Worm (Caenorhabditis elegans) whole organism, late embryonic: ENCODE measurements around the gene F09E10.1.

Experiments
- C08G9.2 ChIP-seq: sonication (generic microtip); optimal IDR thresholded peaks from 2 replicates; lab custom pipeline; 2016; ENCODE audit warnings: mild to moderate bottlenecking, missing genetic modification characterization, moderate library complexity, missing compliant biosample characterization
- C38D4.7 ChIP-seq: fragments of 200-800 bp; sonication (Bioruptor generic); optimal IDR thresholded peaks from 2 replicates; lab custom pipeline; 2018; ENCODE audit warnings: mild to moderate bottlenecking, missing genetic modification characterization, moderate library complexity, missing compliant biosample characterization
- F13H6.1 ChIP-seq: sonication (generic microtip); optimal IDR thresholded peaks from 2 replicates; lab custom pipeline; 2016; ENCODE audit warnings: missing genetic modification characterization, missing compliant biosample characterization
- K02D7.2 ChIP-seq: sonication (generic microtip); optimal IDR thresholded peaks from 2 replicates; lab custom pipeline; 2017; ENCODE audit warnings: mild to moderate bottlenecking, missing genetic modification characterization, missing compliant biosample characterization
- K09A11.1 ChIP-seq: sonication (generic microtip); optimal IDR thresholded peaks from 2 replicates; lab custom pipeline; 2017; ENCODE audit warnings: antibody characterized with exemption, mild to moderate bottlenecking, missing genetic modification characterization, missing compliant biosample characterization; ENCODE audit not compliant: insufficient read depth
- Y22D7AL.16 ChIP-seq: sonication (generic microtip); optimal IDR thresholded peaks from 2 replicates; lab custom pipeline; 2016; ENCODE audit warnings: missing genetic modification characterization, missing compliant biosample characterization
- ama-1 ChIP-seq: fragments of 150-350 bp; optimal IDR thresholded peaks from 2 replicates; lab custom pipeline; 2014
- ceh-19 ChIP-seq: fragments of 200-800 bp; sonication (Bioruptor generic); optimal IDR thresholded peaks from 2 replicates; lab custom pipeline; 2018; ENCODE audit warnings: mild to moderate bottlenecking, missing genetic modification characterization, missing compliant biosample characterization
- ceh-22 ChIP-seq: sonication (generic microtip); optimal IDR thresholded peaks from 2 replicates; lab custom pipeline; 2017; ENCODE audit warnings: missing biosample characterization, missing genetic modification characterization
- ceh-30 ChIP-seq: fragments of 150-350 bp; optimal IDR thresholded peaks from 2 replicates; lab custom pipeline; 2014; ENCODE audit warnings: missing biosample characterization, missing genetic modification characterization
- ceh-31 ChIP-seq: sonication (generic microtip); optimal IDR thresholded peaks from 2 replicates; lab custom pipeline; 2016; ENCODE audit warnings: missing genetic modification characterization, missing compliant biosample characterization
- ceh-34 ChIP-seq: sonication (generic microtip); optimal IDR thresholded peaks from 2 replicates; lab custom pipeline; 2016; ENCODE audit warnings: mild to moderate bottlenecking, missing genetic modification characterization, missing compliant biosample characterization
- ceh-45 ChIP-seq: fragments of 200-800 bp; sonication (Bioruptor generic); IDR thresholded peaks from 2 replicates; pipeline ENCODE4 v1.3.6; 2022; ENCODE audit warnings: missing genetic modification reagents, missing genetic modification characterization, missing compliant biosample characterization
- ceh-48 ChIP-seq: sonication (generic microtip); optimal IDR thresholded peaks from 2 replicates; lab custom pipeline; 2016; ENCODE audit warnings: missing genetic modification characterization, inconsistent platforms, missing compliant biosample characterization
- ceh-9 ChIP-seq: sonication (generic microtip); optimal IDR thresholded peaks from 2 replicates; lab custom pipeline; 2016; ENCODE audit warnings: mild to moderate bottlenecking, missing genetic modification characterization, inconsistent platforms, missing compliant biosample characterization
- che-1 ChIP-seq: sonication (generic microtip); optimal IDR thresholded peaks from 2 replicates; lab custom pipeline; 2016; ENCODE audit warnings: mild to moderate bottlenecking, missing genetic modification characterization, missing compliant biosample characterization
- dve-1 ChIP-seq: sonication (generic microtip); optimal IDR thresholded peaks from 2 replicates; lab custom pipeline; 2017; ENCODE audit warnings: antibody characterized with exemption, mild to moderate bottlenecking, missing genetic modification characterization, missing compliant biosample characterization
- elt-2 ChIP-seq: sonication (generic microtip); optimal IDR thresholded peaks from 2 replicates; lab custom pipeline; 2016; ENCODE audit warnings: missing genetic modification reagents, missing genetic modification characterization, missing compliant biosample characterization
- elt-4 ChIP-seq: sonication (generic microtip); optimal IDR thresholded peaks from 2 replicates; lab custom pipeline; 2016; ENCODE audit warnings: missing genetic modification characterization, missing compliant biosample characterization
- ets-4 ChIP-seq: sonication (generic microtip); optimal IDR thresholded peaks from 2 replicates; lab custom pipeline; 2016; ENCODE audit warnings: missing genetic modification characterization, missing compliant biosample characterization
- fkh-6 ChIP-seq: sonication (generic microtip); optimal IDR thresholded peaks from 2 replicates; lab custom pipeline; 2016; ENCODE audit warnings: missing genetic modification characterization, missing compliant biosample characterization
- gmeb-2 ChIP-seq: sonication (generic microtip); optimal IDR thresholded peaks from 2 replicates; lab custom pipeline; 2016; ENCODE audit warnings: missing genetic modification characterization, inconsistent platforms, missing compliant biosample characterization
- hlh-13 ChIP-seq: fragments of 200-800 bp; sonication (Bioruptor generic); optimal IDR thresholded peaks from 2 replicates; lab custom pipeline; 2018; ENCODE audit warnings: mild to moderate bottlenecking, missing genetic modification characterization, missing compliant biosample characterization
- hlh-15 ChIP-seq: sonication (generic microtip); optimal IDR thresholded peaks from 2 replicates; lab custom pipeline; 2016; ENCODE audit warnings: missing genetic modification characterization, missing compliant biosample characterization
- hlh-30 ChIP-seq: sonication (generic microtip); optimal IDR thresholded peaks from 2 replicates; lab custom pipeline; 2017; ENCODE audit warnings: antibody characterized with exemption, missing genetic modification characterization, missing compliant biosample characterization; ENCODE audit not compliant: insufficient read depth
- hlh-8 ChIP-seq: sonication (generic microtip); optimal IDR thresholded peaks from 2 replicates; lab custom pipeline; 2016; ENCODE audit warnings: missing genotype, missing genetic modification characterization, missing compliant biosample characterization
- madf-2 ChIP-seq: sonication (generic microtip); optimal IDR thresholded peaks from 2 replicates; lab custom pipeline; 2017; ENCODE audit warnings: missing genetic modification characterization, missing compliant biosample characterization
- nfya-1 ChIP-seq: sonication (generic microtip); optimal IDR thresholded peaks from 2 replicates; lab custom pipeline; 2017; ENCODE audit warnings: missing genetic modification characterization, mild to moderate bottlenecking, missing compliant biosample characterization, antibody characterized with exemption, moderate library complexity
- nhr-232 ChIP-seq: sonication (generic microtip); optimal IDR thresholded peaks from 2 replicates; lab custom pipeline; 2016; ENCODE audit warnings: missing genetic modification characterization, missing compliant biosample characterization
- npax-4 ChIP-seq: sonication (generic microtip); optimal IDR thresholded peaks from 2 replicates; lab custom pipeline; 2016; ENCODE audit warnings: missing genetic modification characterization, missing compliant biosample characterization
- pag-3 ChIP-seq: sonication (generic microtip); optimal IDR thresholded peaks from 2 replicates; lab custom pipeline; 2016; ENCODE audit warnings: missing compliant biosample characterization, missing genetic modification characterization, borderline replicate concordance
- pat-9 ChIP-seq: fragments of 200-800 bp; sonication (Bioruptor generic); optimal IDR thresholded peaks from 2 replicates; lab custom pipeline; 2018; ENCODE audit warnings: mild to moderate bottlenecking, missing genetic modification characterization, moderate library complexity, missing compliant biosample characterization
- pax-1 ChIP-seq: fragments of 150-350 bp; optimal IDR thresholded peaks from 2 replicates; lab custom pipeline; 2014; ENCODE audit warnings: missing biosample characterization, missing genetic modification characterization
- pha-2 ChIP-seq: sonication (generic microtip); optimal IDR thresholded peaks from 2 replicates; lab custom pipeline; 2017; ENCODE audit warnings: mild to moderate bottlenecking, missing genetic modification characterization, missing compliant biosample characterization
- pqm-1 ChIP-seq: sonication (generic microtip); optimal IDR thresholded peaks from 2 replicates; lab custom pipeline; 2016; ENCODE audit warnings: missing genetic modification characterization, missing compliant biosample characterization
- pros-1 ChIP-seq: fragments of 150-350 bp; optimal IDR thresholded peaks from 2 replicates; lab custom pipeline; 2014; ENCODE audit warnings: missing biosample characterization, missing genetic modification reagents, missing genetic modification characterization
- ref-2 ChIP-seq: sonication (generic microtip); optimal IDR thresholded peaks from 2 replicates; lab custom pipeline; 2016; ENCODE audit warnings: missing genetic modification characterization, missing compliant biosample characterization
- sdc-2 ChIP-seq: sonication (generic microtip); optimal IDR thresholded peaks from 2 replicates; lab custom pipeline; 2016; ENCODE audit warnings: missing genotype, missing genetic modification characterization, missing compliant biosample characterization
- sox-4 ChIP-seq: sonication (generic microtip); optimal IDR thresholded peaks from 2 replicates; lab custom pipeline; 2017; ENCODE audit warnings: mild to moderate bottlenecking, missing genetic modification characterization, inconsistent platforms, missing compliant biosample characterization
- syd-9 ChIP-seq: sonication (generic microtip); optimal IDR thresholded peaks from 2 replicates; lab custom pipeline; 2016; ENCODE audit warnings: mild to moderate bottlenecking, missing genetic modification characterization, moderate library complexity, missing compliant biosample characterization
- tbx-2 ChIP-seq: sonication (generic microtip); optimal IDR thresholded peaks from 2 replicates; lab custom pipeline; 2016; ENCODE audit warnings: missing genetic modification characterization, missing compliant biosample characterization
- tbx-7 ChIP-seq: sonication (generic microtip); optimal IDR thresholded peaks from 2 replicates; lab custom pipeline; 2016; ENCODE audit warnings: missing genotype, missing genetic modification characterization, missing compliant biosample characterization
- unc-55 ChIP-seq: sonication (generic microtip); optimal IDR thresholded peaks from 2 replicates; lab custom pipeline; 2017; ENCODE audit warnings: missing biosample characterization, missing genetic modification reagents, missing genetic modification characterization

Gene F09E10.1

DNA sequence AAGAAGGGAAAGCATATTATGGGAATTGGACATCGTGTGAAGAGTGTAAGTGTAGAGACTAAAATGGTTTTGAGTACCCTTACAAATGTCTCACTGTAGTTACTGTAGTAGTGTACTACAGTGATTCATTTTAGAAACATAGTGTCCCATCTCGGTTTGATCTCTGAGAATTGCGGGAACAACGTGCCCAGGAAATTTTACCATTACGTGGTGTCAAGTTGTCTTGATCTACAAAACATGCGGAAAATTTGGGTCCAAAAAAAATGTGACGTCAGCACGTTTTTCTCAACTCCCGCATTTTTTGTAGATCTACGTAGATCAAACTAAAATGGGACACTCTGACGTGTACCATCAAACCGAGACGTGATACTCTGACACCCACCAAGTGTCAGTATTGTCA, 19.4 kb upstream of the F09E10.1 start:
- TF ChIP-seq Y22D7AL.16 (tag; lab: Kevin White, UChicago) (no peak), ets-4 (tag; lab: Kevin White, UChicago) (no peak), pax-1 (tag; lab: Kevin White, UChicago) (no peak), hlh-15 (tag; lab: Kevin White, UChicago) (no peak), ceh-22 (tag; lab: Kevin White, UChicago) (no peak), ceh-45 (GFP tag; lab: Robert Waterston, UW) (no peak), K02D7.2 (tag; lab: Kevin White, UChicago) (no peak), gmeb-2 (no peak), fkh-6 (tag; lab: Kevin White, UChicago) (no peak), elt-4 (tag; lab: Kevin White, UChicago) (no peak), C38D4.7 (GFP tag; lab: Kevin White, UChicago) (no peak), hlh-13 (no peak), ceh-48 (tag; lab: Kevin White, UChicago) (no peak), hlh-30 (no peak), syd-9 (tag; lab: Kevin White, UChicago) (no peak), nhr-232 (tag; lab: Kevin White, UChicago) (no peak), K09A11.1 (tag; lab: Kevin White, UChicago) (no peak), pqm-1 (tag; lab: Kevin White, UChicago) (no peak)

DNA sequence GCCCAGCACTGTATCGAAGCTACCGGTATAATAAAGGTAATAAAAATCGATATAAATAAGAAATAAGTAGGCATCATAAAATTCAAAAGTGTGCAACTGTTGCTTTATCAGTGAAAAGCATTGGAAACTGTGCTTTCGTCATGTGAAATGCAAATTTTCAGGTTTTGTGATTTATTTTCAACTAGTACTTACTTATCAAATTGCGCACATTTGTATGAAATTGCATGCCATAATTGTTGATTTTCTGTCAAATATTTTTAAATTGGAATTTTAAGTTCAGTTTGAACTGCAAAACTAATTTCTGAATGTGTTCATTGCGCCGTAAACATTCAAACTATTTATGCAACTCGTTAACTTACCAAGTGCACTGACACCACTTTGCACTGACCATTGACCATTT, 16.9 kb upstream of the F09E10.1 start, which contains the start of gene D1005.4:
TSS of gene D1005.4 (minus strand) at position 101 of the 400 bp plus-strand sequence.
- no peak for TF ChIP-seq nfya-1
- TF ChIP-seq elt-2: no peak
- no peak for TF ChIP-seq ceh-31
- no peak for TF ChIP-seq hlh-30
- TF ChIP-seq syd-9 (tag; lab: Kevin White, UChicago): no peak
- no peak for TF ChIP-seq pqm-1 (tag; lab: Kevin White, UChicago)
- TF ChIP-seq ceh-22 (tag; lab: Kevin White, UChicago): no peak
- no peak for TF ChIP-seq ets-4 (tag; lab: Kevin White, UChicago)

DNA sequence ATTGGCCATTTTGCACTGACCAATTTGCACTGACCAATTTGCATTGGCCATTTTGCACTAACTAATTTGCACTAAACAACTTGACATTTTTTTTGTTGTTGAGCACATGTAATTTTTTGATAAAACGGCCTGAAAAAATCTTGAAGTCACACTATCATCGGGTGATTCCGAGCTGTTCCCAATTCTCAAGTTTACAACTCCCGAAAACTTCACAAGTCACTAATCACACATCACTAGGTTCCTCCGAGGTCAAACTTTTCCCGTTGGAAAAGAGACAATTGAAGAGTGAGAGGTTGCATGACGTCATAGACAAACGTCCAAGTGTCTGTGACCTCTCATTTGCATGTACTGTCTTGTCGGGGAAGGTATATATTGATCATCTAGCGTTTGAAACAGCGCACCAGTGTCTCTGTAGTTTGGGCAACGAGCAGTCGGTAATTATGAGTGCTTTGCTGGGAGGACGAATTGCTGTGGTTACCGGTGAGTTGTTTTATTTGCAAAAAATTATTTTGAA, 16.4 kb upstream of the F09E10.1 start, which contains the start of the genes D1005.10 and dhs-25:
TSS of gene D1005.10 (minus strand) at position 51 of the 514 bp plus-strand sequence.
TSS of gene dhs-25 (plus strand) at position 398 of the 514 bp plus-strand sequence.
- TF ChIP-seq ref-2 (no peak), F13H6.1 (tag; lab: Kevin White, UChicago) (no peak), hlh-30 (peak; percentile 9), tbx-7 (tag; lab: Kevin White, UChicago) (no peak), ama-1 (lab: Kevin White, UChicago) (no peak), dve-1 (no peak), ceh-48 (tag; lab: Kevin White, UChicago) (no peak), pha-2 (tag; lab: Kevin White, UChicago) (no peak), sdc-2 (tag; lab: Kevin White, UChicago) (peak; percentile 39), Y22D7AL.16 (tag; lab: Kevin White, UChicago) (no peak), ceh-30 (tag; lab: Kevin White, UChicago) (no peak), npax-4 (tag; lab: Kevin White, UChicago) (no peak), ceh-9 (no peak), nfya-1 (peak; percentile 12), pag-3 (tag; lab: Kevin White, UChicago) (no peak), elt-4 (tag; lab: Kevin White, UChicago) (no peak), ceh-19 (GFP tag; lab: Kevin White, UChicago) (no peak), hlh-8 (tag; lab: Kevin White, UChicago) (no peak), K02D7.2 (tag; lab: Kevin White, UChicago) (no peak), ceh-34 (tag; lab: Kevin White, UChicago) (no peak), pax-1 (tag; lab: Kevin White, UChicago) (no peak), C08G9.2 (tag; lab: Kevin White, UChicago) (no peak), che-1 (tag; lab: Kevin White, UChicago) (no peak), pros-1 (tag; lab: Kevin White, UChicago) (no peak), tbx-2 (tag; lab: Kevin White, UChicago) (peak; percentile 7), sox-4 (no peak), hlh-15 (tag; lab: Kevin White, UChicago) (no peak), pat-9 (tag; lab: Kevin White, UChicago) (no peak), C38D4.7 (GFP tag; lab: Kevin White, UChicago) (no peak), madf-2 (tag; lab: Kevin White, UChicago) (no peak), unc-55 (GFP tag; lab: Kevin White, UChicago) (peak; percentile 44), ceh-22 (tag; lab: Kevin White, UChicago) (no peak)
